Worm (Caenorhabditis elegans): Measurements from ENCODE around the gene T25B9.9.

DNA sequence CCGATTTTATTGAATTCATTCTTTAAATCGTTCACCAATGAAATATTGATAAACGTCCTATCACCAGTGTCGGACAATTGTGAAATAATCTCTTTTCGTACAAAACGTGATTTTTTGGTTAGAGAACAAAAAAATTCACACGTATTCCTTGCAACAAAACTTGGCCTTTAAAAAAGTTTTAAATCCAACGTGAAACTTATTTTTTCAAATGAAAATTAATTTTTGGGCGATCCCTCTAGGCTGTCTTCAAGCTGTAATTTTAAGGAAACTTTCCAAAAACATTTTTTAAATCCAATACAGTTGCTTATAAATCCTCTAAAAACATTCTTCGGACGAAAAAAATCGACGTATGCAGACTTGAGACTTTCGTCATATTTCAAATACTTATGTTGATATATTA lies 14.8 kb upstream of the T25B9.9 start, which contains the start of gene T25B9.5:
- TF ChIP-seq ceh-32 (tag; optimal IDR thresholded peaks at IDR 0.05; ENCODE audit: poor library complexity) (no peak), zfp-2 (tag; optimal IDR thresholded peaks at IDR 0.05) (no peak), skn-1 (tag; optimal IDR thresholded peaks at IDR 0.05) (no peak)
